Fruit fly (Drosophila melanogaster) whole organism: ENCODE measurements around the gene CG14269.

Experiments used
- CG8478 ChIP-seq: fragments of >200 bp; optimal IDR thresholded peaks from 2 replicates; lab custom pipeline; 2018; ENCODE audit warnings: inconsistent platforms
- Dll ChIP-seq: fragments of >200 bp; optimal IDR thresholded peaks from 2 replicates; lab custom pipeline; 2017
- EcR ChIP-seq, 2 experiments: fragments of >200 bp; optimal IDR thresholded peaks; 2 replicates each; lab custom pipeline; 2017; ENCODE audit warnings: missing biosample characterization in 2 of 2, missing genetic modification characterization in 2 of 2, missing genetic modification reagents in 2 of 2
- pan ChIP-seq: fragments of >200 bp; optimal IDR thresholded peaks from 2 replicates; lab custom pipeline; 2017
- psq ChIP-seq: fragments of >200 bp; optimal IDR thresholded peaks from 2 replicates; lab custom pipeline; 2017
- usp ChIP-seq: fragments of >200 bp; optimal IDR thresholded peaks from 2 replicates; lab custom pipeline; 2017; ENCODE audit warnings: missing biosample characterization, missing genetic modification characterization, mixed read lengths

DNA sequence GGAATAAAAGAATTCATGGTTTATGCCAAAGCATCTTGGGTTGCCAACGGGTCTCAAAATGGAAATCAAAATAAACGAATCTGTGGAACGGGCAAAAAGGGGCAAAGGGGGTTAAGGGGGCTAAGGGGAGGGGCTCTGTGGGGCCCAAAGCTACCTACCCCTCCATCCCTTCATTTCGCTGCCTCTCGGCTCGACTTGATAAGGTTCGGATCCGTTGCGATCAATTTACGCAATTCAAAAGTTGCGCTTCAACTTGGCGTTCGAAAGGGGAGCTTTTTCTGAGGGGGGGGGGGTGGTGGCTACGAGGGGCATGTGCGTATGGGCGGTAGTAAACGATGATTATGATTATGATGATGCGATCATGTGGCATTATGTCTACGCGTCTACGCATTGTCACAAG is 30.2 kb downstream of the CG14269 start:
- TF ChIP-seq CG8478 (lab: Kevin White, UChicago): no peak
- TF ChIP-seq Dll (lab: Kevin White, UChicago): no peak
- no peak for TF ChIP-seq psq (lab: Kevin White, UChicago)
- no peak for TF ChIP-seq EcR (GFP tag; optimal IDR thresholded peaks at IDR 0.05; lab: Kevin White, UChicago)
- TF ChIP-seq usp (GFP tag; lab: Kevin White, UChicago): no peak
- TF ChIP-seq pan (lab: Kevin White, UChicago): no peak
